Fruit fly (Drosophila melanogaster): ENCODE results near the gene CG34269.

CG34269 gene

DNA sequence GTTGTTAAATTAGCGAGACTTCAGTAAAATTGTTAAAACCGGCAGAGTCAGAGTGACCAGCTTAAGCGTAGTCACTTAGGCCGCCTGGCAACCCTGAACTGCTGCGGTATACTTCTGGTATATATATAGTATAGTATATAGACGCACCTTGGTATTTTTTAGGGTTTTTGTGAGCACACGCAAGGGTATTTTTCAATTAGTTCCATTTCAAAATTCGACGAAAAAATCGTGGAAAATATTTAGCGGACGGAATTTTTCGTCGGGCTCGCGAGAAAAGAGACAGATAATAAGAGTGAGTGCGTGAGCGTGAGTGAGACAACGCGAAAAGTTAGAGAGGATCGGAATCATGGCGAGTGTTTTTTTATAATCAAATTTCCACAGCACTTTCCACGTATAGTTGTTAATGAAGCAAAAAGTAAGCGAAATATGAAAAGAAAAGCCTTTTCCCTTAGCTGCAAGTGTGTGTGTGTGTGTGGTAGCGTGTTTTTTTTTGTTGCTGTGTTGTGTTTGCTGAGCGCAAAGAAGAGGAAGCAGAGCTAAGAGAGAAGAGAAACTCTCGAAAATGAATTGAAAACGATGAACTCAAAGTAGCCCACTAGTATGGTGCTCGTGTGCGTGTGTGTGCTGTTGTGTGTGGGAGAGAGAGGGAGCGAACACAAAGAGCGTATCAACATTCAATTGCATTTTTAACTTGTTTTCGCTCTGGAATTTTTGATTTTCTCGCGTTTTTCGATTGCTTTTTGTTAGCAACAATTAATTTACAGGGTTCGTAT is 14.9 kb downstream of the CG34269 start, which contains the start of the genes Cypl and Hipk (continued):
- TF ChIP-seq fd59A (GFP tag; optimal IDR thresholded peaks at IDR 0.05) (no peak), CG32006 (GFP tag; optimal IDR thresholded peaks at IDR 0.05) (peak; percentile 6), svp (GFP tag) (no peak), cyc (GFP tag; optimal IDR thresholded peaks at IDR 0.05) (peak; percentile 3), CG11294 (GFP tag; IDR thresholded peaks at IDR 0.05) (no peak), CG10669 (GFP tag; optimal IDR thresholded peaks at IDR 0.05) (no peak), topi (GFP tag; optimal IDR thresholded peaks at IDR 0.05) (peak; percentile 47), Hr39 (GFP tag; optimal IDR thresholded peaks at IDR 0.05) (no peak), Sox14 (GFP tag; optimal IDR thresholded peaks at IDR 0.05) (peak; percentile 57), Hr4 (GFP tag; optimal IDR thresholded peaks at IDR 0.05) (peak; percentile 7), CG7368 (GFP tag; optimal IDR thresholded peaks at IDR 0.05) (peak; percentile 14), CG31627 (GFP tag; optimal IDR thresholded peaks at IDR 0.05) (no peak), OdsH (GFP tag; optimal IDR thresholded peaks at IDR 0.05) (no peak), achi (GFP tag; optimal IDR thresholded peaks at IDR 0.05) (peak; percentile 13), CG8119 (GFP tag; IDR thresholded peaks at IDR 0.05) (peak; percentile 58; the same call in 2 of the 3 replicates), Eip93F (GFP tag; optimal IDR thresholded peaks at IDR 0.05) (peak; percentile 87), CG11762 (GFP tag; optimal IDR thresholded peaks at IDR 0.05; ENCODE audit: insufficient read depth) (no peak), fd85E (GFP tag; optimal IDR thresholded peaks at IDR 0.05) (peak; percentile 57), Gug (GFP tag; IDR thresholded peaks at IDR 0.05) (no peak)

DNA sequence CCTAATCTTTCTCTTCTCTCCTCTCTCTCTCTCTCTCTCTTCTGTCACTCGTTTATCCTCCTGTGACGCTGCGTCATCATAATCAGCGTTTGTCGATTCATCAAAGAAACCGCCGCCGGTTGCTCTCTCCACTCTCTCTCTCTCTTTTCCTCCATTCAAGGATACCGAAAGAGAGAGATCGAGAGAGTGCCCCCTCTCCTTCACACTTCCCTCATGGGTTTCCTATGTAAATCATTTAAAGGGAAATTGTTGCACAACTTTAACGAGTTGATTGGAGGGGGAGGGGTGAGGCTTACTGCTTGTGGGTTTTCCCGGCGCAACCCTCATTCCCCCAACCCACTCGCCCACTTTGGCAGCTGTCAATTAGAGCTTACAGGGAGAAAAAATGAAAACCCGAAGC is 16.1 kb downstream of the CG34269 start:
- TF ChIP-seq Lpt (GFP tag; optimal IDR thresholded peaks at IDR 0.05) (no peak), Eip78C (GFP tag) (peak; percentile 65), CG31627 (GFP tag; optimal IDR thresholded peaks at IDR 0.05) (no peak), CG9139 (GFP tag; optimal IDR thresholded peaks at IDR 0.05) (peak; percentile 34)

DNA sequence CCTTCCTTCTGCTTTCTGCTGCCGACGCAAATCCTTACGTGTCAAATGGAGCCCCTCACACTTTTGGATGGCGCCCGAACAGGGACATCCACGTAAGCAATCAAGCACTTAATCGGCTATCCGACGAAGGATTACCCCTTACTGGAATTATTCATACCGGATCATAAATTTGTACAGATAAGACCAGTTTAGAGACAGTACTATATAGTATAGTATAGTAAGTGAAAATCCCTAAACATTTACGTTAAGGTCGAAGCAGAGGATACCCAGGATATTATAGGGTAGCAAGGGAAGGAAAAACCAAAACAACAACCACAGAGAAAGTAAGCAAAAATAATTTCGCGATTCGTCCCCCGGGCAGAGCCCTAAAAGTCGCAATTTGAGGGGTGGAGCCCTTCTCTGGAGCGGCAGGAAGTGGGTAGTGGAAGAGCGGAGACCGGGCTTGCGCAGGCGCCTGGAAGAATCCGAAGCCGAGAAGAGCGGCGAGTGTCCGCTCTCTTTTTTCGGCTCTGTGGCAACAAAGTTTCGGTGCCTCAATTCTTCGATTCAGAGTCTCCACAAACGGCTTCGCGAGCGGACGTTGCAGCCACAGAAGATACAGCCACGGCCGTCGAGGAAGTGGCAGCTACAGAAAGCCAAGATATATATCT is 17.5 kb downstream of the CG34269 start:
- TF ChIP-seq CG6276 (GFP tag; optimal IDR thresholded peaks at IDR 0.05) (peak; percentile 64), acj6 (GFP tag; optimal IDR thresholded peaks at IDR 0.05) (peak; percentile 83), eg (GFP tag; IDR thresholded peaks at IDR 0.05) (peak; percentile 82), ss (GFP tag; optimal IDR thresholded peaks at IDR 0.05) (peak; percentile 25 to 83), CG4318 (GFP tag; optimal IDR thresholded peaks at IDR 0.05) (peak; percentile 59), Hr39 (GFP tag; optimal IDR thresholded peaks at IDR 0.05) (peak; percentile 95), dac (GFP tag; optimal IDR thresholded peaks at IDR 0.05) (peak; percentile 47), CG16779 (tag; optimal IDR thresholded peaks at IDR 0.05) (peak; percentile 64), CG11294 (GFP tag; IDR thresholded peaks at IDR 0.05) (peak; percentile 83), achi (GFP tag; optimal IDR thresholded peaks at IDR 0.05) (peak; percentile 84), Blimp-1 (GFP tag; optimal IDR thresholded peaks at IDR 0.05) (peak; percentile 75), pdm3 (GFP tag; optimal IDR thresholded peaks at IDR 0.05) (peak; percentile 90), fkh (GFP tag; optimal IDR thresholded peaks at IDR 0.05) (no peak), CG6854 (GFP tag; optimal IDR thresholded peaks at IDR 0.05) (peak; percentile 81), Hr38 (GFP tag; optimal IDR thresholded peaks at IDR 0.05) (no peak), CG11762 (GFP tag; optimal IDR thresholded peaks at IDR 0.05; ENCODE audit: insufficient read depth) (peak; percentile 66), Met (GFP tag; optimal IDR thresholded peaks at IDR 0.05) (peak; percentile 93), Sox15 (GFP tag; optimal IDR thresholded peaks at IDR 0.05) (peak; percentile 81), CG6163 (GFP tag; IDR thresholded peaks at IDR 0.05) (peak; percentile 88), CG15336 (GFP tag; IDR thresholded peaks at IDR 0.05) (peak; percentile 72), CG8632 (GFP tag; optimal IDR thresholded peaks at IDR 0.05) (peak; percentile 82), fd85E (GFP tag; optimal IDR thresholded peaks at IDR 0.05) (peak; percentile 47), CG31627 (GFP tag; optimal IDR thresholded peaks at IDR 0.05) (peak; percentile 93), salr (GFP tag; optimal IDR thresholded peaks at IDR 0.05) (peak; percentile 62 to 63), fd59A (GFP tag; optimal IDR thresholded peaks at IDR 0.05) (peak; percentile 70), Eip78C (GFP tag) (peak; percentile 94), CG6792 (GFP tag; optimal IDR thresholded peaks at IDR 0.05) (peak; percentile 86), topi (GFP tag; optimal IDR thresholded peaks at IDR 0.05) (peak; percentile 93), vri (GFP tag; optimal IDR thresholded peaks at IDR 0.05) (peak; percentile 81), CG11902 (GFP tag; optimal IDR thresholded peaks at IDR 0.05) (peak; percentile 82), Smox (GFP tag; optimal IDR thresholded peaks at IDR 0.05) (peak; percentile 92), CG10669 (GFP tag; optimal IDR thresholded peaks at IDR 0.05) (peak; percentile 77), Lpt (GFP tag; optimal IDR thresholded peaks at IDR 0.05) (peak; percentile 59), net (GFP tag; optimal IDR thresholded peaks at IDR 0.05) (peak; percentile 80)

All from whole organism, prepupa.